Worm (Caenorhabditis elegans) whole organism, L4/young adult: Measurements from ENCODE around the gene clec-136.

Experiments used
- W03F9.2 ChIP-seq: fragments of 150-350 bp; optimal IDR thresholded peaks from 2 replicates; lab custom pipeline; 2014; ENCODE audit warnings: missing biosample characterization, missing genetic modification characterization
- dao-5 ChIP-seq: sonication (generic microtip); optimal IDR thresholded peaks from 2 replicates; lab custom pipeline; 2016; ENCODE audit warnings: missing genotype, missing genetic modification characterization, moderate library complexity, missing compliant biosample characterization
- him-1 ChIP-seq: sonication (generic microtip); optimal IDR thresholded peaks from 2 replicates; lab custom pipeline; 2016; ENCODE audit warnings: missing genotype, missing genetic modification reagents, missing genetic modification characterization, missing compliant biosample characterization

The clec-136 gene

ce11 chrII:4572579-4572978, 43.8 kb downstream of the clec-136 start:
- TF ChIP-seq dao-5 (tag; lab: Kevin White, UChicago) (no peak), W03F9.2 (tag; lab: Kevin White, UChicago) (no peak), him-1 (tag; lab: Kevin White, UChicago) (no peak)

- TF ChIP-seq dao-5 (tag; lab: Kevin White, UChicago) = no peak
- TF ChIP-seq W03F9.2 (tag; lab: Kevin White, UChicago) = no peak
- no peak for TF ChIP-seq him-1 (tag; lab: Kevin White, UChicago)
These were observed 44.5 kb downstream of the clec-136 start, which contains the start of gene vab-1 for ce11 chrII:4571868-4572267. Gene vab-1 (plus strand): TSS chrII:4572000.

- TF ChIP-seq him-1 (tag; lab: Kevin White, UChicago) (peak; percentile 16), dao-5 (tag; lab: Kevin White, UChicago) (no peak)
These were observed 45.2 kb downstream of the clec-136 start for ce11 chrII:4571112-4571511.

ce11 chrII:4566237-4566636, 50.1 kb downstream of the clec-136 start:
- TF ChIP-seq dao-5 (tag; lab: Kevin White, UChicago) = no peak
- no peak for TF ChIP-seq him-1 (tag; lab: Kevin White, UChicago)
- no peak for TF ChIP-seq W03F9.2 (tag; lab: Kevin White, UChicago)
